In the genomic region with DNA sequence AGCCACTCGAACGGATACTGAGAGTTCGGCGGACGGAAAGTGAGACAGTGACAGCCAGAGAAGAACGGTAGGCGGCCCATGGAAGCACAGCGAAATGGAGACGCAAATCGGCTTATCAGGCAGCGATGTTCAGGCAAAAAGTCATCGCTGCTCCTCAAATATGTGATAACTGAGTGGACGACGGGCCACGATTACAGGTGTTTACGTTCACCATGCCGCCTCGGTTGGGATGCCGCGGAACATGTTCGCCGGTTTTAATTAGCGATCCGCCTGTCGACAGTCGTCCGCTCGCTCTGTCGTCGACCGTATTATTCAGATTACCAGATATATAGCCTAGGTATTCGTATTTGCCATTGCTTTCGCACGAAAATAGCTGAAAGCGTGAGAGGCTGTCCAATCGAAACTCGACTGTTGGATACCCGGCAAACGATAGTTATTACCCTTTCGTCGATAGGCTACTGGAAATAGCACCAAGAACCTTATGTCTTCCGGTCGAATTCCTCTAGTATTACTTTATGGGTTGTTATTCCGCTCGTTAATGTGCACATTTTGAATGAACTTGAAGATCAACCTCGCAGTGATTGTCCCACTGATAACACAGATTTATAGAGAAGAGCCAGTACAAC, we compare ENCODE assay signal across 2 fruit fly cellular contexts.
TF ChIP-seq lines count a peak whose summit lies in the region.

No protein-coding gene starts in this region.

TF ChIP-seq in whole organism, adult, 20 proteins besides CTCF, POLR2A, EP300 and RAD21 (continued from another document):
- TF ChIP-seq Hr96 (GFP tag; optimal IDR thresholded peaks at IDR 0.05; lab: Kevin White, UChicago) (no peak), CG7101 (tag; optimal IDR thresholded peaks at IDR 0.05; lab: Kevin White, UChicago) (no peak), Crg-1 (GFP tag; optimal IDR thresholded peaks at IDR 0.05; lab: Kevin White, UChicago) (peak; percentile 23)
TF ChIP-seq in whole organism, adult: peak in this region for 6.

TF ChIP-seq in whole organism, embryonic, 481 proteins besides CTCF, POLR2A, EP300 and RAD21 (continued from another document):
- peak; percentile 81 for TF ChIP-seq sug (tag; optimal IDR thresholded peaks at IDR 0.05; lab: Kevin White, UChicago)
- TF ChIP-seq GATAe (GFP tag; conservative IDR thresholded peaks at IDR 0.05; lab: Robert Waterston, UW): no peak
- no peak for TF ChIP-seq CG1529 (GFP tag; optimal IDR thresholded peaks at IDR 0.05; lab: Kevin White, UChicago)
- peak; percentile 82 for TF ChIP-seq CG12769 (tag; optimal IDR thresholded peaks at IDR 0.05; lab: Kevin White, UChicago)
- TF ChIP-seq D19B (GFP tag; optimal IDR thresholded peaks at IDR 0.05; lab: Kevin White, UChicago): peak; percentile 94
- no peak for TF ChIP-seq Ada2b (GFP tag; IDR thresholded peaks at IDR 0.05; lab: Robert Waterston, UW)
- peak; percentile 70 for TF ChIP-seq CG15479 (GFP tag; optimal IDR thresholded peaks at IDR 0.05; lab: Kevin White, UChicago)
- TF ChIP-seq Xbp1 (GFP tag; optimal IDR thresholded peaks at IDR 0.05; lab: Kevin White, UChicago): no peak
- TF ChIP-seq CG6854 (GFP tag; optimal IDR thresholded peaks at IDR 0.05; lab: Kevin White, UChicago): no peak
- peak; percentile 15 for TF ChIP-seq Hey (tag; optimal IDR thresholded peaks at IDR 0.05; lab: Kevin White, UChicago)
- TF ChIP-seq CG15514 (GFP tag; optimal IDR thresholded peaks at IDR 0.05; lab: Kevin White, UChicago): peak; percentile 41
- TF ChIP-seq stc (GFP tag; IDR thresholded peaks at IDR 0.05; lab: Robert Waterston, UW): no peak
- TF ChIP-seq sima (GFP tag; optimal IDR thresholded peaks at IDR 0.05; lab: Kevin White, UChicago): no peak
- TF ChIP-seq Sin3A (optimal IDR thresholded peaks at IDR 0.05; lab: Kevin White, UChicago): no peak
- no peak for TF ChIP-seq Vsx1 (GFP tag; optimal IDR thresholded peaks at IDR 0.05; lab: Kevin White, UChicago)
- peak; percentile 4 for TF ChIP-seq BEAF-32 (GFP tag; optimal IDR thresholded peaks at IDR 0.05; lab: Kevin White, UChicago)
- TF ChIP-seq psq (GFP tag; optimal IDR thresholded peaks at IDR 0.05; lab: Kevin White, UChicago): no peak
- TF ChIP-seq CG4730 (GFP tag; IDR thresholded peaks at IDR 0.05; lab: Robert Waterston, UW): no peak
- peak; percentile 5 for TF ChIP-seq ftz-f1 (GFP tag; optimal IDR thresholded peaks at IDR 0.05; lab: Kevin White, UChicago)
- no peak for TF ChIP-seq CG10267 (tag; optimal IDR thresholded peaks at IDR 0.05; lab: Kevin White, UChicago)
- TF ChIP-seq CG10543 (GFP tag; optimal IDR thresholded peaks at IDR 0.05; lab: Kevin White, UChicago): peak; percentile 89
